Worm (Caenorhabditis elegans): ENCODE data around the gene irld-60.

DNA sequence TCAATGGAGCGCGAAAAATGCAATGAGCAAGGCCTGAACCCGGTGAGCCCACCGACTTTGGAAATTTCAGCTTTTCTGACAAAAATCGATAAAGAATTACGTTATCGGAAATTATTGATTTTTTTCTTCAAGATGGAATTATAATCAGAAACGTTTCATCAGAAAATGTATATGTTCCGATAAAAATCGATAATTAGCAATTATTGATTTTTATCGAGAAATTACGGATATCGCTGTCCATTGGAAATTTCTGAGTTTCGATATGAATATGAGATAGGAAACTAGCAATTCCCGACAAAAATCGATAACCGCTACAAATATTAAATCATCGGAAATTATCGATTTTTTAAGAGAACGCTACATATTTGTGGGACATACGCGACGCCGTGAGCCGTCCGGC is 43.5 kb upstream of the irld-60 start:
- TF ChIP-seq him-1 (tag; optimal IDR thresholded peaks at IDR 0.05) (no peak), dao-5 (tag; optimal IDR thresholded peaks at IDR 0.05) (no peak), W03F9.2 (tag; optimal IDR thresholded peaks at IDR 0.05) (no peak)
